Fruit fly (Drosophila melanogaster): ENCODE data around the gene Fip1.

Fip1 gene

DNA sequence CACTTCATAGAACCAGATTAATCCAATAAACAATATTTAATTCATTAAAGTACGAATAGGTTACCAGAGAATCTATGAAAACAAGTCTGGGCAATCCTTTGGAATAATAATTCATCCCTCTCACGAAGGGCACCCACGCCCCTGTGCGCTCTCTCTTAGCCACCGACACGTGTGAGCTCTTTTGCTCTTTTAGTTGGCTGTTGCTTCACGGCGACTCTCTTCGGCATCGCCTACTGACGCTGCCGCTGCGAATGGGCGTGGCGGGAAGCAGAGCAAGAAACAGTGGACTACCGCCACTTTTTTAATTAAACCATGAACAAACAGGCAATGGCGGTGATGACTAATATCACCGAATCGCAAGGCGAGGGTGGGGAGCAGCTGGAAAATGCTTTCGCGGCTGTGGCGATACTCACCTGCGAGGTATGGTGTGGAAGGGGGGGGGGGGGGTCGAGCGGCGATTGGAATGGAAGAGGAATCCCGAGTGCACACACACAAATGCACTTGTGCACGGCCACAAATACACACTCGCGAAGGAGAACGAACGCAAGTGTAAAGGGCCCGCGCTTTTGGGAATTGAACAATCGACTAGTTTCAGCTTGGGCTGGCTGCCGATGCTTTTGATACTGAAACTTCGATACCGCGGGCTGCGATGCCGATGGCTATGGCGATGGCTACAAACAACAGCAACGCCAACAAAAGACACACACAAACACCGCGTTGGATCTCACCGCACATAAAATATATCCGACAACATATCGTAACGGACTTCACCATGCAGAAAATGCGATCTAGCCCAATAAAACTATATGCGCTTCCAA, 6.4 kb upstream of the Fip1 start (continued):
- TF ChIP-seq ci (GFP tag; IDR thresholded peaks at IDR 0.05) (peak; percentile 97), CG7372 (GFP tag; IDR thresholded peaks at IDR 0.05) (peak; percentile 62), CG2129 (GFP tag; IDR thresholded peaks at IDR 0.05; ENCODE audit: partially characterized antibody) (no peak), sc (optimal IDR thresholded peaks at IDR 0.05) (no peak), sc (GFP tag; optimal IDR thresholded peaks at IDR 0.05) (peak; percentile 60), CG9215 (GFP tag; IDR thresholded peaks at IDR 0.05) (peak; percentile 64), Adf1 (GFP tag; IDR thresholded peaks at IDR 0.05) (peak; percentile 83), CG11695 (GFP tag; IDR thresholded peaks at IDR 0.05) (peak; percentile 89), CG4707 (GFP tag; optimal IDR thresholded peaks at IDR 0.05) (peak; percentile 66), Oli (tag; optimal IDR thresholded peaks at IDR 0.05) (peak; percentile 77), CG13775 (GFP tag; optimal IDR thresholded peaks at IDR 0.05) (peak; percentile 76), kni (GFP tag; optimal IDR thresholded peaks at IDR 0.05) (peak; percentile 94), NC2β (GFP tag; optimal IDR thresholded peaks at IDR 0.05) (peak; percentile 79), repo (GFP tag; optimal IDR thresholded peaks at IDR 0.05) (peak; percentile 62), aop (GFP tag; IDR thresholded peaks at IDR 0.05) (peak; percentile 65; the same call in 1 of the 2 replicates), CG10366 (GFP tag; IDR thresholded peaks at IDR 0.05) (peak; percentile 88), z (GFP tag; IDR thresholded peaks at IDR 0.05) (0 out of 3 replicates have a peak, but pooled peaks have one; percentile 41), Hr39 (optimal IDR thresholded peaks at IDR 0.05) (no peak), dan (GFP tag; IDR thresholded peaks at IDR 0.05) (no peak), Dll (GFP tag; IDR thresholded peaks at IDR 0.05; ENCODE audit: partially characterized antibody) (no peak; the same call in 2 of the 4 replicates), tgo (GFP tag; IDR thresholded peaks at IDR 0.05) (peak; percentile 88), Dbx (GFP tag; IDR thresholded peaks at IDR 0.05) (peak; percentile 90), Sin3A (optimal IDR thresholded peaks at IDR 0.05) (no peak), CG12769 (tag; optimal IDR thresholded peaks at IDR 0.05) (peak; percentile 91), chif (GFP tag; optimal IDR thresholded peaks at IDR 0.05) (peak; percentile 75 to 86), unpg (GFP tag; optimal IDR thresholded peaks at IDR 0.05) (peak; percentile 92), CG18619 (GFP tag; optimal IDR thresholded peaks at IDR 0.05) (peak; percentile 81), dimm (GFP tag; IDR thresholded peaks at IDR 0.05) (peak; percentile 66), CG18262 (tag; optimal IDR thresholded peaks at IDR 0.05) (peak; percentile 80), nmo (GFP tag; optimal IDR thresholded peaks at IDR 0.05) (peak; percentile 78), CG2889 (GFP tag; IDR thresholded peaks at IDR 0.05) (peak; percentile 75), CG2678 (tag; optimal IDR thresholded peaks at IDR 0.05) (peak; percentile 84), kah (GFP tag; optimal IDR thresholded peaks at IDR 0.05) (peak; percentile 75), gem (tag; optimal IDR thresholded peaks at IDR 0.05) (peak; percentile 91), CG3995 (GFP tag; optimal IDR thresholded peaks at IDR 0.05) (peak; percentile 37), Atf3 (GFP tag; optimal IDR thresholded peaks at IDR 0.05) (no peak), CG13624 (GFP tag; optimal IDR thresholded peaks at IDR 0.05) (peak; percentile 86), eve (GFP tag; optimal IDR thresholded peaks at IDR 0.05) (no peak), Optix (GFP tag; IDR thresholded peaks at IDR 0.05) (peak; percentile 79), CG2120 (GFP tag; optimal IDR thresholded peaks at IDR 0.05) (peak; percentile 95), Hr3 (GFP tag; optimal IDR thresholded peaks at IDR 0.05) (peak; percentile 79), oc (tag; optimal IDR thresholded peaks at IDR 0.05) (peak; percentile 81), CG12659 (GFP tag; optimal IDR thresholded peaks at IDR 0.05) (peak; percentile 82), CG31441 (GFP tag; IDR thresholded peaks at IDR 0.05) (peak; percentile 80), CG8478 (optimal IDR thresholded peaks at IDR 0.05) (no peak), Hsf (GFP tag; optimal IDR thresholded peaks at IDR 0.05) (peak; percentile 87), CG8388 (GFP tag; optimal IDR thresholded peaks at IDR 0.05) (peak; percentile 84), CTCF (GFP tag; optimal IDR thresholded peaks at IDR 0.05) (peak; percentile 8), stc (GFP tag; IDR thresholded peaks at IDR 0.05) (peak; percentile 89), cas (GFP tag; IDR thresholded peaks at IDR 0.05) (peak; percentile 50; the same call in 1 of the 2 replicates), Dip2 (GFP tag; IDR thresholded peaks at IDR 0.05) (no peak), CG2199 (GFP tag; IDR thresholded peaks at IDR 0.05) (peak; percentile 84)
